Fruit fly (Drosophila melanogaster) Kc167 (cell line): ENCODE measurements around the gene out.

Source experiments
- Myc ChIP-seq: fragments of >200 bp; optimal IDR thresholded peaks from 2 replicates; lab custom pipeline; 2017; ENCODE audit warnings: missing external identifiers
- h ChIP-seq: fragments of >200 bp; optimal IDR thresholded peaks from 3 replicates; lab custom pipeline; 2018; ENCODE audit warnings: missing external identifiers
- insv ChIP-seq: fragments of >200 bp; optimal IDR thresholded peaks from 3 replicates; lab custom pipeline; 2018; ENCODE audit warnings: missing external identifiers
- ttk ChIP-seq: sonication (Bioruptor generic); optimal IDR thresholded peaks from 2 replicates; lab custom pipeline; 2017; ENCODE audit warnings: missing external identifiers

dm6 chrX:19291780-19292605 is 29.9 kb downstream of the out start:
- TF ChIP-seq insv (lab: Kevin White, UChicago) = no peak
- TF ChIP-seq Myc (lab: Kevin White, UChicago) = no peak
- no peak for TF ChIP-seq ttk (lab: Kevin White, UChicago)
- no peak for TF ChIP-seq h (lab: Kevin White, UChicago)
